Comparison of ENCODE assay signal across 3 worm cellular contexts in genomic region chrII:7230684-7231083, ce11.
TF ChIP-seq lines count a peak whose summit lies in the region.

No protein-coding gene starts in this region.

TF ChIP-seq in whole organism, L1 larva, 84 proteins besides CTCF, POLR2A, EP300 and RAD21:
- TF ChIP-seq mep-1 (tag; optimal IDR thresholded peaks at IDR 0.05; lab: Kevin White, UChicago) (peak; percentile 5), rnt-1 (tag; optimal IDR thresholded peaks at IDR 0.05; lab: Kevin White, UChicago) (no peak), grh-1 (GFP tag; IDR thresholded peaks at IDR 0.05; lab: Robert Waterston, UW) (0 out of 2 replicates have a peak, but pooled peaks have one; percentile 9), efl-1 (optimal IDR thresholded peaks at IDR 0.05; lab: Kevin White, UChicago) (no peak), efl-1 (GFP tag; optimal IDR thresholded peaks at IDR 0.05 in 1 of 2; lab: Kevin White, UChicago) (peak in 1 of 2 experiments; percentile 1)
TF ChIP-seq in whole organism, L1 larva: peak in this region for 3.

TF ChIP-seq in whole organism, L3 larva, 47 proteins besides CTCF, POLR2A, EP300 and RAD21:
- TF ChIP-seq ztf-11 (tag; optimal IDR thresholded peaks at IDR 0.05; lab: Kevin White, UChicago) (no peak), nhr-25 (tag; optimal IDR thresholded peaks at IDR 0.05; lab: Kevin White, UChicago) (no peak), nhr-23 (tag; optimal IDR thresholded peaks at IDR 0.05; lab: Kevin White, UChicago) (no peak), nhr-43 (tag; optimal IDR thresholded peaks at IDR 0.05; lab: Kevin White, UChicago; ENCODE audit: poor library complexity, severe bottlenecking) (peak; percentile 29), tbx-2 (tag; optimal IDR thresholded peaks at IDR 0.05; lab: Kevin White, UChicago) (peak; percentile 44), ama-1 (optimal IDR thresholded peaks at IDR 0.05; lab: Kevin White, UChicago) (peak; percentile 58)

TF ChIP-seq in whole organism, L4 larva, 104 proteins besides CTCF, POLR2A, EP300 and RAD21:
- TF ChIP-seq nhr-76 (tag; optimal IDR thresholded peaks at IDR 0.05; lab: Kevin White, UChicago) (no peak), F44E2.7 (GFP tag; IDR thresholded peaks at IDR 0.05; lab: Robert Waterston, UW) (no peak), lin-1 (GFP tag; IDR thresholded peaks at IDR 0.05; lab: Robert Waterston, UW) (no peak), ceh-44 (GFP tag; IDR thresholded peaks at IDR 0.05; lab: Robert Waterston, UW) (no peak), sdz-12 (GFP tag; optimal IDR thresholded peaks at IDR 0.05; lab: Kevin White, UChicago) (no peak), gei-8 (GFP tag; optimal IDR thresholded peaks at IDR 0.05; lab: Kevin White, UChicago) (no peak), ceh-32 (tag; optimal IDR thresholded peaks at IDR 0.05; lab: Kevin White, UChicago; ENCODE audit: poor library complexity) (no peak), duxl-1 (tag; optimal IDR thresholded peaks at IDR 0.05; lab: Kevin White, UChicago; ENCODE audit: poor library complexity) (no peak), dmd-6 (GFP tag; IDR thresholded peaks at IDR 0.05; lab: Robert Waterston, UW) (no peak), lim-7 (GFP tag; IDR thresholded peaks at IDR 0.05; lab: Robert Waterston, UW) (no peak), pha-4 (GFP tag; IDR thresholded peaks at IDR 0.05; lab: Robert Waterston, UW) (peak; percentile 40; the same call in 1 of the 2 replicates), pha-4 (tag; optimal IDR thresholded peaks at IDR 0.05; lab: Kevin White, UChicago) (no peak), nhr-6 (tag; optimal IDR thresholded peaks at IDR 0.05; lab: Kevin White, UChicago) (no peak), snpc-1.2 (GFP tag; IDR thresholded peaks at IDR 0.05; lab: Robert Waterston, UW) (no peak), aha-1 (tag; lab: Kevin White, UChicago) (no peak), unc-39 (tag; optimal IDR thresholded peaks at IDR 0.05; lab: Kevin White, UChicago) (no peak), lin-29 (GFP tag; IDR thresholded peaks at IDR 0.05; lab: Robert Waterston, UW) (0 out of 2 replicates have a peak, but pooled peaks have one; percentile 53), dve-1 (tag; optimal IDR thresholded peaks at IDR 0.05; lab: Kevin White, UChicago; ENCODE audit: insufficient read depth) (no peak), lin-13 (GFP tag; optimal IDR thresholded peaks at IDR 0.05; lab: Kevin White, UChicago) (no peak), madf-5 (GFP tag; IDR thresholded peaks at IDR 0.05; lab: Robert Waterston, UW) (no peak), ZK337.2 (GFP tag; IDR thresholded peaks at IDR 0.05; lab: Robert Waterston, UW) (no peak), egl-43 (GFP tag; IDR thresholded peaks at IDR 0.05; lab: Robert Waterston, UW) (no peak), Y5F2A.4 (GFP tag; optimal IDR thresholded peaks at IDR 0.05; lab: Kevin White, UChicago) (no peak), snpc-4 (tag; optimal IDR thresholded peaks at IDR 0.05; lab: Kevin White, UChicago) (no peak), ama-1 (optimal IDR thresholded peaks at IDR 0.05; lab: Kevin White, UChicago) (no peak), nhr-48 (tag; optimal IDR thresholded peaks at IDR 0.05; lab: Kevin White, UChicago) (no peak), T26A8.4 (GFP tag; IDR thresholded peaks at IDR 0.05; lab: Robert Waterston, UW) (peak; percentile 72; the same call in 1 of the 2 replicates), madf-9 (GFP tag; conservative IDR thresholded peaks at IDR 0.05; lab: Robert Waterston, UW) (no peak), daf-8 (GFP tag; IDR thresholded peaks at IDR 0.05; lab: Robert Waterston, UW) (no peak), dmd-9 (GFP tag; IDR thresholded peaks at IDR 0.05; lab: Robert Waterston, UW) (no peak), lsy-2 (tag; optimal IDR thresholded peaks at IDR 0.05; lab: Kevin White, UChicago) (peak in 1 of 2 experiments; percentile 9), F37D6.2 (tag; optimal IDR thresholded peaks at IDR 0.05; lab: Kevin White, UChicago) (no peak), aly-2 (tag; optimal IDR thresholded peaks at IDR 0.05; lab: Kevin White, UChicago) (no peak), Y75B8A.6 (GFP tag; IDR thresholded peaks at IDR 0.05; lab: Robert Waterston, UW) (no peak), ceh-62 (tag; optimal IDR thresholded peaks at IDR 0.05; lab: Kevin White, UChicago) (no peak), mdl-1 (tag; optimal IDR thresholded peaks at IDR 0.05; lab: Kevin White, UChicago) (peak in 1 of 2 experiments; percentile 1), vab-7 (GFP tag; IDR thresholded peaks at IDR 0.05; lab: Robert Waterston, UW) (no peak), mep-1 (tag; optimal IDR thresholded peaks at IDR 0.05; lab: Kevin White, UChicago) (peak; percentile 5), tra-1 (GFP tag; IDR thresholded peaks at IDR 0.05; lab: Robert Waterston, UW) (no peak), ces-1 (GFP tag; optimal IDR thresholded peaks at IDR 0.05; lab: Kevin White, UChicago) (no peak), zfp-3 (GFP tag; conservative IDR thresholded peaks at IDR 0.05; lab: Robert Waterston, UW) (peak; percentile 62; the same call in 1 of the 2 replicates)

Comparison
In these comparisons a context has a peak if more than half of its experiments do, and no peak if none do; other contexts are left out.
1. Of the 29 proteins assayed by ChIP-seq in both whole organism, L4 larva and whole organism, L1 larva: peak only in whole organism, L4 larva: none; only in whole organism, L1 larva: none; in both: mep-1; in neither: 26; mixed calls (peak in some experiments, not most) for 2.